Worm (Caenorhabditis elegans) whole organism, late embryonic: ENCODE measurements around the gene ubc-1.

Experiments
- ama-1 ChIP-seq: fragments of 150-350 bp; optimal IDR thresholded peaks from 2 replicates; lab custom pipeline; 2014
- ceh-48 ChIP-seq: sonication (generic microtip); optimal IDR thresholded peaks from 2 replicates; lab custom pipeline; 2016; ENCODE audit warnings: missing genetic modification characterization, inconsistent platforms, missing compliant biosample characterization
- ets-4 ChIP-seq: sonication (generic microtip); optimal IDR thresholded peaks from 2 replicates; lab custom pipeline; 2016; ENCODE audit warnings: missing genetic modification characterization, missing compliant biosample characterization
- zip-5 ChIP-seq: sonication (generic microtip); optimal IDR thresholded peaks from 2 replicates; lab custom pipeline; 2016; ENCODE audit warnings: missing genetic modification characterization, missing compliant biosample characterization

DNA sequence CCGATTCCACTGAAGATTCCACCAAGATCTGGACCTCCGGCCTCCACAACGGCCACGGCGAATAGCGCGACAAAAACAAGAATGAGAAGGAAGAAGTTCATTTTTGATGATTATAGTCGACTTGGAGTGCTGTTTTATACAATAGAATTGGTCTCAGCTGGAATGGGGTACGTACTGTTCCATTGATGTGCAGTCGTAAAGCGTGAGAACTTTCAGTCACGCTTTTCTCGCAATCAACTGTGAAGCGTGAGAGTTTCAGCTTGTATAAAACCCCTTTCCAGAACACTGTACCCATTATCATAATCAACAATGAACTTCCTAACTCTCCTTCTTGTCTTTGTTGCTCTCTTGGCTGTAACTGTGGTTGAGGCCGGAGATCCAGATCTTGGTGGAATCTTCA, 12.8 kb downstream of the ubc-1 start, which contains the start of the genes F49F1.4 and F49F1.2:
- no peak for TF ChIP-seq ceh-48 (tag; lab: Kevin White, UChicago)
- TF ChIP-seq ama-1 (lab: Kevin White, UChicago) = no peak
- TF ChIP-seq ets-4 (tag; lab: Kevin White, UChicago) = no peak
- no peak for TF ChIP-seq zip-5 (tag; lab: Kevin White, UChicago)
